Worm (Caenorhabditis elegans): Measurements from ENCODE around the gene lgc-17.

ce11 chrX:12145919-12146318, 24.5 kb downstream of the lgc-17 start:
- TF ChIP-seq F57A8.1 (GFP tag; optimal IDR thresholded peaks at IDR 0.05) = no peak
- TF ChIP-seq efl-1 (GFP tag; optimal IDR thresholded peaks at IDR 0.05) = no peak
- no peak for TF ChIP-seq nhr-80 (tag; optimal IDR thresholded peaks at IDR 0.05)
- TF ChIP-seq ztf-26 (tag; optimal IDR thresholded peaks at IDR 0.05) = no peak
- TF ChIP-seq mes-4 (tag; optimal IDR thresholded peaks at IDR 0.05) = no peak
- TF ChIP-seq hmg-20 (GFP tag; IDR thresholded peaks at IDR 0.05) = no peak
